Worm (Caenorhabditis elegans) whole organism, L2 larva: ENCODE measurements around the gene B0524.5.
A peak's percentile ranks its signal among the peaks of the same experiment; 100 is the strongest.

ENCODE experiments used
- R02D3.7 ChIP-seq: fragments of 150-350 bp; optimal IDR thresholded peaks from 2 replicates; lab custom pipeline; 2014; ENCODE audit warnings: missing biosample characterization, missing genetic modification characterization
- ZK546.5 ChIP-seq: sonication (generic microtip); optimal IDR thresholded peaks from 2 replicates; lab custom pipeline; 2017; ENCODE audit warnings: missing biosample characterization, missing genetic modification characterization
- ama-1 ChIP-seq: fragments of 150-350 bp; optimal IDR thresholded peaks from 2 replicates; lab custom pipeline; 2018; ENCODE audit warnings: inconsistent platforms
- blmp-1 ChIP-seq: sonication (generic microtip); optimal IDR thresholded peaks from 2 replicates; lab custom pipeline; 2017; ENCODE audit warnings: missing genetic modification characterization, mild to moderate bottlenecking, missing compliant biosample characterization, antibody characterized with exemption, moderate library complexity; ENCODE audit not compliant: insufficient read depth
- ceh-16 ChIP-seq: fragments of 150-350 bp; optimal IDR thresholded peaks from 2 replicates; lab custom pipeline; 2014; ENCODE audit warnings: missing biosample characterization, missing genetic modification characterization
- ceh-82 ChIP-seq: fragments of 150-350 bp; optimal IDR thresholded peaks from 2 replicates; lab custom pipeline; 2014; ENCODE audit warnings: missing biosample characterization, missing genetic modification characterization
- egl-27 ChIP-seq: sonication (generic microtip); optimal IDR thresholded peaks from 3 replicates; lab custom pipeline; 2017; ENCODE audit warnings: missing biosample characterization, missing genetic modification reagents, missing genetic modification characterization
- elt-1 ChIP-seq: fragments of 150-350 bp; optimal IDR thresholded peaks from 2 replicates; lab custom pipeline; 2014; ENCODE audit warnings: missing biosample characterization, missing genetic modification characterization
- fos-1 ChIP-seq: fragments of 150-350 bp; optimal IDR thresholded peaks from 2 replicates; lab custom pipeline; 2014; ENCODE audit warnings: missing biosample characterization, missing genetic modification characterization
- gmeb-1 ChIP-seq: fragments of 150-350 bp; optimal IDR thresholded peaks from 2 replicates; lab custom pipeline; 2014; ENCODE audit warnings: missing biosample characterization, missing genetic modification characterization
- lin-11 ChIP-seq: fragments of 150-350 bp; sonication (generic microtip); optimal IDR thresholded peaks from 2 replicates; lab custom pipeline; 2014; ENCODE audit warnings: missing biosample characterization, missing genetic modification characterization, inconsistent platforms, mixed read lengths
- lin-13 ChIP-seq: fragments of 150-350 bp; optimal IDR thresholded peaks from 2 replicates; lab custom pipeline; 2014; ENCODE audit warnings: missing biosample characterization, missing genetic modification reagents, missing genetic modification characterization
- lsy-2 ChIP-seq, 2 experiments: fragments of 150-350 bp in 1 of 2; sonication (generic microtip) in 1 of 2; optimal IDR thresholded peaks; 2 replicates each; lab custom pipeline; 2014 to 2017; ENCODE audit warnings: missing biosample characterization in 2 of 2, missing genetic modification characterization in 2 of 2
- mbf-1 ChIP-seq: sonication (generic microtip); optimal IDR thresholded peaks from 2 replicates; lab custom pipeline; 2017; ENCODE audit warnings: missing biosample characterization, missing genetic modification characterization
- mdl-1 ChIP-seq, 2 experiments: fragments of 150-350 bp in 1 of 2; sonication (generic microtip) in 1 of 2; optimal IDR thresholded peaks; 2 replicates each; lab custom pipeline; 2017; ENCODE audit warnings: missing biosample characterization in 2 of 2, missing genetic modification characterization in 2 of 2
- nhr-10 ChIP-seq: sonication (generic microtip); optimal IDR thresholded peaks from 2 replicates; lab custom pipeline; 2017; ENCODE audit warnings: missing biosample characterization, missing genetic modification characterization
- nhr-237 ChIP-seq: fragments of 150-350 bp; optimal IDR thresholded peaks from 2 replicates; lab custom pipeline; 2014; ENCODE audit warnings: missing biosample characterization, missing genetic modification characterization
- nhr-25 ChIP-seq: fragments of 150-350 bp; sonication (generic microtip); optimal IDR thresholded peaks from 3 replicates; lab custom pipeline; 2014; ENCODE audit warnings: missing biosample characterization, missing genetic modification characterization
- nhr-6 ChIP-seq: fragments of 150-350 bp; optimal IDR thresholded peaks from 2 replicates; lab custom pipeline; 2014; ENCODE audit warnings: missing biosample characterization, missing genetic modification characterization
- nhr-77 ChIP-seq: fragments of 150-350 bp; optimal IDR thresholded peaks from 2 replicates; lab custom pipeline; 2014; ENCODE audit warnings: missing biosample characterization, missing genetic modification characterization
- peb-1 ChIP-seq: fragments of 150-350 bp; optimal IDR thresholded peaks from 2 replicates; lab custom pipeline; 2014; ENCODE audit warnings: missing biosample characterization, missing genetic modification characterization
- sem-4 ChIP-seq: fragments of 150-350 bp; optimal IDR thresholded peaks from 2 replicates; lab custom pipeline; 2014; ENCODE audit warnings: missing biosample characterization, missing genetic modification reagents, missing genetic modification characterization
- sma-9 ChIP-seq, 2 experiments: fragments of 150-350 bp in 1 of 2; sonication (generic microtip) in 1 of 2; optimal IDR thresholded peaks; 2 replicates each; lab custom pipeline; 2014 to 2016; ENCODE audit warnings: missing genetic modification characterization in 2 of 2, mild to moderate bottlenecking in 1 of 2, missing biosample characterization in 1 of 2, missing compliant biosample characterization in 1 of 2, missing genetic modification reagents in 1 of 2, moderate library complexity in 1 of 2
- unc-55 ChIP-seq: fragments of 150-350 bp; sonication (generic microtip); optimal IDR thresholded peaks from 3 replicates; lab custom pipeline; 2014; ENCODE audit warnings: missing biosample characterization, missing genetic modification reagents, missing genetic modification characterization
- zag-1 ChIP-seq: fragments of 150-350 bp; optimal IDR thresholded peaks from 2 replicates; lab custom pipeline; 2014; ENCODE audit warnings: missing biosample characterization, missing genetic modification characterization
- ztf-11 ChIP-seq: sonication (generic microtip); optimal IDR thresholded peaks from 2 replicates; lab custom pipeline; 2017; ENCODE audit warnings: missing biosample characterization, missing genetic modification characterization
- ztf-4 ChIP-seq: fragments of 150-350 bp; optimal IDR thresholded peaks from 2 replicates; lab custom pipeline; 2014; ENCODE audit warnings: missing biosample characterization, missing genetic modification characterization

Gene B0524.5

DNA sequence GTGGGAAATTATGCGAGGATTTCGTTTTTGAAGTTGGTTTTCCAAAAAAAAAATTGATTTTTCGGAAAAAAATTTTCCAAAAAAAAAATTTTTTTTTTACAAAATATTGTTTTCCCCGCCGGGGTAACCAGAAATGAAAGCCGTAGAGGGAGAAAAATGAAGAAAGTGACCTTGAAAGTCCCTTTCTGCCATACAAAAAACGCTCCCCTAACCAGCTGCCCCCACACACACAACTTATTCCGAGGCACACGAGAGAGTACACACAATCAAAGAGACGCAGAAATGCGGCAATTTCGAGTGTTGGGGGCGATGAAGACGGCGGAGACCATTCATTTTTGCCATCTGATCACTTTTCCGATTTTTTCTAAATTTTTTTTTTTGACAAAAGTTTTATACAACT lies 39.7 kb downstream of the B0524.5 start (continued):
- no peak for TF ChIP-seq sem-4
- TF ChIP-seq blmp-1 (tag; lab: Kevin White, UChicago), result peak; percentile 64
- no peak for TF ChIP-seq lin-11 (tag; lab: Kevin White, UChicago)
- TF ChIP-seq R02D3.7 (tag; lab: Kevin White, UChicago), result no peak

DNA sequence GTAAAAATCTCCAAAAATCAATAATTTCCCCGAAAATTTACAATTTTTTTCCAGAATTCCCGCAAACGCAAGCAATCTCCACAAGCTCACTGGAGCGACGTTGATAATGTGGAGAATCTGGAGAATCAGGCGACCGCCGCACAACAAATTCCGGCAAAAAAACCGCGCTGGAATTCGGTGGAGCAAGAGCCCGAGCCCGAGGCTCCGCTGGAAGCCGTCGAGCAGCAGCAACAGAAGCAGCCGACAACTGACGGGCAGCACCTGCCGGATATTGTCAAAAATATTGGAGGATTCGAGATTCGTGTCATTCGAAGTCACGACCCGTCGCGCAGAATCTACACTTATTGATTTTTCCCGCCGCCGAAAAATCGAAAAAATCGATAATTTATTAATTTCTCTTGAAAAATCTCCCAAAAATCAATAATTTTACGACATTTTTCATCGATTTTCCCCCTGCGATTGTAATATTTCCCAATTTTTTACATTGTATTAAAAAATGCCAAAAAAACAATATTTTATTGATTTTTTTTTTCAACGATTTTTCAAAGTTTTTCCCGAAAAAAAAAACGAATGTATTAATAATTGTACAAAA lies 41.5 kb downstream of the B0524.5 start:
- TF ChIP-seq ztf-11 (tag; lab: Kevin White, UChicago) (no peak), gmeb-1 (tag; lab: Kevin White, UChicago) (no peak), nhr-10 (tag; lab: Kevin White, UChicago) (no peak), ztf-4 (tag; lab: Kevin White, UChicago) (no peak), zag-1 (no peak), nhr-237 (tag; lab: Kevin White, UChicago) (no peak), elt-1 (no peak), fos-1 (tag; lab: Kevin White, UChicago) (no peak), lsy-2 (tag; optimal IDR thresholded peaks at IDR 0.05; lab: Kevin White, UChicago) (no peak), sma-9 (GFP tag; optimal IDR thresholded peaks at IDR 0.05; lab: Kevin White, UChicago) (no peak), sma-9 (tag; optimal IDR thresholded peaks at IDR 0.05; lab: Kevin White, UChicago) (no peak), unc-55 (GFP tag; lab: Kevin White, UChicago) (no peak), ceh-82 (tag; lab: Kevin White, UChicago) (no peak), ama-1 (lab: Kevin White, UChicago) (no peak), lin-13 (GFP tag; lab: Kevin White, UChicago) (no peak), egl-27 (tag; lab: Kevin White, UChicago) (no peak), ceh-16 (tag; lab: Kevin White, UChicago) (no peak), blmp-1 (tag; lab: Kevin White, UChicago) (no peak), R02D3.7 (tag; lab: Kevin White, UChicago) (no peak), peb-1 (tag; lab: Kevin White, UChicago) (no peak)

DNA sequence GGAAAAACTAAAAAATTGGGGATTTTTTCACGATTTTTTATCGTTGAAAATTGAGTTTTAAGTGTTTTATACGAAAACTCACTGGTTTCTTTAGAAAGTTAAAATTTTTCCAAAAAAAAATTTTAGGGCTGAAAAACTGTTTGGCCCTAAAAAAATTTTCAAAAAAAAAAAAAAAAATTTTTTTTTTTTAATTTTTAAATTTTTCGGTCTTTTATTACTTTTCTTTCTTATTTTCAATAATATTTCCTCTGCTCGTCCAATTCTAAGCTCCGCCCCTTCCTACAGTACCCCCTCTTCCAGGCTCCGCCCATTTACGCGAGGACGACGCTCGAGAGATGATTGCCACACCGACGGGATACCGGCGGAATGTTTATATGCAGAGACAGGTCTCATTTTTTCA lies 44.9 kb downstream of the B0524.5 start, which contains the start of gene pqn-82:
TSS of gene pqn-82 (plus strand) at position 301 of the 400 bp plus-strand sequence.
- TF ChIP-seq ZK546.5 (no peak), nhr-6 (tag; lab: Kevin White, UChicago) (no peak), mdl-1 (tag; optimal IDR thresholded peaks at IDR 0.05; lab: Kevin White, UChicago) (no peak), mbf-1 (tag; lab: Kevin White, UChicago) (no peak), nhr-25 (tag; lab: Kevin White, UChicago) (no peak), ceh-82 (tag; lab: Kevin White, UChicago) (no peak), nhr-77 (tag; lab: Kevin White, UChicago) (no peak), lsy-2 (tag; optimal IDR thresholded peaks at IDR 0.05; lab: Kevin White, UChicago) (no peak), blmp-1 (tag; lab: Kevin White, UChicago) (no peak)
- TF ChIP-seq, all 48 proteins: peak for 0
